Worm (Caenorhabditis elegans): Measurements from ENCODE around the gene marc-5.

ce11 chrII:12408717-12409116 is 29.4 kb upstream of the marc-5 start, which contains the start of gene sre-31:
- no peak for TF ChIP-seq ref-1 (GFP tag; conservative IDR thresholded peaks at IDR 0.05)
- no peak for TF ChIP-seq med-1 (GFP tag; optimal IDR thresholded peaks at IDR 0.05; ENCODE audit: insufficient read depth)
- no peak for TF ChIP-seq ztf-23 (GFP tag; IDR thresholded peaks at IDR 0.05)
- TF ChIP-seq cog-1 (tag; optimal IDR thresholded peaks at IDR 0.05), result no peak
- TF ChIP-seq tab-1 (GFP tag; IDR thresholded peaks at IDR 0.05), result no peak
- TF ChIP-seq flt-1 (GFP tag; IDR thresholded peaks at IDR 0.05), result no peak
- no peak for TF ChIP-seq klf-2 (GFP tag; conservative IDR thresholded peaks at IDR 0.05)
